Worm (Caenorhabditis elegans): ENCODE results near the gene C16D2.3.

C16D2.3 gene

DNA sequence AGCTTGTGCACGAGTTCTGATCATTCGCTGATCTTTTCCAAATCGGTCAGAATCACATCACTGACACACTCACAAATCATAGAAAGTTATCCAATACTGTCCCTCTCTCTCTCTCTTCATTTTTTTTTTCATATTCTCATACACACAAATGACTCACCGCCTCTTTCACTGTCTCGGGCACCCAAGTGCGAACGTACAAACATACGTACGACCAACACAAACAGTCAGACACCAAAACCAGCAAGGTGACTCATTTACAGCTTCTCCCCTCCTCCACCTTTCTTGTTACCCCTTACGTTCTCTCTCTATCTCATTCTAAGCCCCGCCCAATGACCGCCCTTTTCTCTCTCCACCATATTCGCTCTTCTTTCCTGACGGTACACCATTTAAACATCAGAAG lies 10.9 kb upstream of the C16D2.3 start (continued):
- TF ChIP-seq unc-39 (tag; optimal IDR thresholded peaks at IDR 0.05) (no peak), nfya-1 (tag; optimal IDR thresholded peaks at IDR 0.05; ENCODE audit: insufficient read depth) (no peak), lsy-12 (tag; optimal IDR thresholded peaks at IDR 0.05) (no peak), eor-1 (tag; optimal IDR thresholded peaks at IDR 0.05) (no peak), elt-2 (tag; optimal IDR thresholded peaks at IDR 0.05) (peak; percentile 1), nhr-76 (tag; optimal IDR thresholded peaks at IDR 0.05) (no peak), ceh-9 (tag; optimal IDR thresholded peaks at IDR 0.05) (no peak), nhr-12 (tag; optimal IDR thresholded peaks at IDR 0.05) (no peak), nhr-25 (tag; optimal IDR thresholded peaks at IDR 0.05) (peak; percentile 6), fos-1 (tag; optimal IDR thresholded peaks at IDR 0.05) (peak; percentile 98), hmg-11 (tag; optimal IDR thresholded peaks at IDR 0.05) (peak; percentile 36), unc-62 (GFP tag; optimal IDR thresholded peaks at IDR 0.05) (no peak), nhr-28 (tag; optimal IDR thresholded peaks at IDR 0.05) (no peak), elt-1 (tag; optimal IDR thresholded peaks at IDR 0.05) (no peak), snpc-4 (tag; optimal IDR thresholded peaks at IDR 0.05) (no peak)

- TF ChIP-seq ama-1 (optimal IDR thresholded peaks at IDR 0.05) (peak; percentile 44), hmg-11 (tag; optimal IDR thresholded peaks at IDR 0.05) (no peak)
Observed at ce11 chrII:9127379-9127778, 10.5 kb upstream of the C16D2.3 start.

- TF ChIP-seq unc-39 (tag; optimal IDR thresholded peaks at IDR 0.05) (no peak), nhr-76 (tag; optimal IDR thresholded peaks at IDR 0.05) (no peak), nhr-23 (tag; optimal IDR thresholded peaks at IDR 0.05) (peak; percentile 97), ZK546.5 (tag; optimal IDR thresholded peaks at IDR 0.05) (no peak), elt-3 (tag; optimal IDR thresholded peaks at IDR 0.05) (peak in 1 of 3 experiments; percentile 89), fkh-2 (tag; optimal IDR thresholded peaks at IDR 0.05) (no peak), eor-1 (tag; optimal IDR thresholded peaks at IDR 0.05) (no peak), ztf-4 (tag; optimal IDR thresholded peaks at IDR 0.05) (no peak), pqm-1 (tag; optimal IDR thresholded peaks at IDR 0.05) (peak; percentile 69), snpc-4 (tag; optimal IDR thresholded peaks at IDR 0.05) (no peak), nfya-1 (tag; optimal IDR thresholded peaks at IDR 0.05; ENCODE audit: insufficient read depth) (peak; percentile 46), ama-1 (optimal IDR thresholded peaks at IDR 0.05) (peak; percentile 16), nhr-25 (tag; optimal IDR thresholded peaks at IDR 0.05) (peak; percentile 82), hmg-11 (tag; optimal IDR thresholded peaks at IDR 0.05) (no peak), skn-1 (tag; optimal IDR thresholded peaks at IDR 0.05) (no peak), ceh-16 (tag; optimal IDR thresholded peaks at IDR 0.05) (no peak), ceh-28 (tag; optimal IDR thresholded peaks at IDR 0.05) (peak; percentile 76), nhr-77 (tag; optimal IDR thresholded peaks at IDR 0.05) (no peak), R02D3.7 (tag; optimal IDR thresholded peaks at IDR 0.05) (peak; percentile 43), lsy-12 (tag; optimal IDR thresholded peaks at IDR 0.05) (peak; percentile 65), ceh-9 (tag; optimal IDR thresholded peaks at IDR 0.05) (no peak), fos-1 (tag; optimal IDR thresholded peaks at IDR 0.05) (peak; percentile 47), egl-27 (tag; optimal IDR thresholded peaks at IDR 0.05) (no peak), ztf-11 (tag; optimal IDR thresholded peaks at IDR 0.05) (no peak), egl-5 (tag; optimal IDR thresholded peaks at IDR 0.05) (no peak), zag-1 (tag; optimal IDR thresholded peaks at IDR 0.05) (no peak), ceh-82 (tag; optimal IDR thresholded peaks at IDR 0.05) (no peak), nhr-67 (tag; optimal IDR thresholded peaks at IDR 0.05) (no peak), jun-1 (tag; optimal IDR thresholded peaks at IDR 0.05) (no peak), lin-39 (tag; optimal IDR thresholded peaks at IDR 0.05) (no peak), elt-2 (tag; optimal IDR thresholded peaks at IDR 0.05) (peak; percentile 93), nhr-43 (tag; optimal IDR thresholded peaks at IDR 0.05; ENCODE audit: poor library complexity, severe bottlenecking) (peak; percentile 50), fkh-10 (GFP tag; optimal IDR thresholded peaks at IDR 0.05) (no peak), aly-2 (tag; optimal IDR thresholded peaks at IDR 0.05) (no peak), nhr-237 (tag; optimal IDR thresholded peaks at IDR 0.05) (no peak), pha-4 (tag; optimal IDR thresholded peaks at IDR 0.05) (peak; percentile 29)
Observed at ce11 chrII:9128132-9128531, 9.8 kb upstream of the C16D2.3 start.
